Fruit fly (Drosophila melanogaster): Measurements from ENCODE around the gene CG18754.

The CG18754 gene

dm6 chr3R:23659598-23659997 is 24.3 kb upstream of the CG18754 start (continued):
- TF ChIP-seq da (GFP tag; optimal IDR thresholded peaks at IDR 0.05): no peak
- no peak for TF ChIP-seq cas (GFP tag; IDR thresholded peaks at IDR 0.05)
- no peak for TF ChIP-seq CG3163 (GFP tag; optimal IDR thresholded peaks at IDR 0.05)
- TF ChIP-seq kah (GFP tag; optimal IDR thresholded peaks at IDR 0.05): no peak
- peak in 1 of 2 experiments; percentile 67 for TF ChIP-seq bsh (GFP tag; optimal IDR thresholded peaks at IDR 0.05)
- TF ChIP-seq CG3995 (GFP tag; optimal IDR thresholded peaks at IDR 0.05): no peak
- TF ChIP-seq Hmr (GFP tag; optimal IDR thresholded peaks at IDR 0.05): no peak
- TF ChIP-seq shn (GFP tag; optimal IDR thresholded peaks at IDR 0.05): no peak
- TF ChIP-seq slou (GFP tag; optimal IDR thresholded peaks at IDR 0.05): no peak
- no peak for TF ChIP-seq hkb (optimal IDR thresholded peaks at IDR 0.05)
- TF ChIP-seq hkb (GFP tag; IDR thresholded peaks at IDR 0.05): no peak
- no peak for TF ChIP-seq chn (GFP tag; optimal IDR thresholded peaks at IDR 0.05)
- TF ChIP-seq HmgD (GFP tag; optimal IDR thresholded peaks at IDR 0.05): no peak
- no peak for TF ChIP-seq CG16815 (GFP tag; optimal IDR thresholded peaks at IDR 0.05)
- TF ChIP-seq CG17385 (GFP tag; optimal IDR thresholded peaks at IDR 0.05): no peak
- no peak for TF ChIP-seq CG11093 (GFP tag; IDR thresholded peaks at IDR 0.05)
- TF ChIP-seq CG6254 (GFP tag; optimal IDR thresholded peaks at IDR 0.05): no peak
- no peak for TF ChIP-seq CG11560 (tag; IDR thresholded peaks at IDR 0.05)
- TF ChIP-seq Sry-δ (GFP tag; optimal IDR thresholded peaks at IDR 0.05): no peak
- peak; percentile 10 for TF ChIP-seq nmo (GFP tag; optimal IDR thresholded peaks at IDR 0.05)
- TF ChIP-seq Awh (GFP tag; IDR thresholded peaks at IDR 0.05): no peak
- no peak for TF ChIP-seq onecut (GFP tag; IDR thresholded peaks at IDR 0.05)
- TF ChIP-seq Sox102F (GFP tag; optimal IDR thresholded peaks at IDR 0.05): peak; percentile 65
- peak; percentile 19; the same call in 1 of the 2 replicates for TF ChIP-seq Xrp1 (GFP tag; IDR thresholded peaks at IDR 0.05)

dm6 chr3R:23662782-23663181 is 21.1 kb upstream of the CG18754 start:
- TF ChIP-seq CG13894 (tag; optimal IDR thresholded peaks at IDR 0.05): peak; percentile 1
- TF ChIP-seq CG2199 (GFP tag; IDR thresholded peaks at IDR 0.05): 0 out of 3 replicates have a peak, but pooled peaks have one; percentile 37
- TF ChIP-seq HLH3B (GFP tag; IDR thresholded peaks at IDR 0.05): no peak
- TF ChIP-seq kni (GFP tag; optimal IDR thresholded peaks at IDR 0.05): peak; percentile 85
- TF ChIP-seq CG11696 (GFP tag; IDR thresholded peaks at IDR 0.05): no peak
- TF ChIP-seq Blimp-1 (GFP tag; optimal IDR thresholded peaks at IDR 0.05): peak; percentile 8
- TF ChIP-seq CG3995 (GFP tag; optimal IDR thresholded peaks at IDR 0.05): no peak
- TF ChIP-seq Stat92E (GFP tag; optimal IDR thresholded peaks at IDR 0.05): peak in 1 of 3 experiments; percentile 15
- peak; percentile 94 for TF ChIP-seq sd (tag; optimal IDR thresholded peaks at IDR 0.05)
- TF ChIP-seq Hmx (GFP tag; optimal IDR thresholded peaks at IDR 0.05): no peak
- no peak for TF ChIP-seq NC2α (GFP tag; optimal IDR thresholded peaks at IDR 0.05)
- TF ChIP-seq CG12769 (tag; optimal IDR thresholded peaks at IDR 0.05): peak; percentile 82
- peak; percentile 82; the same call in 2 of the 4 replicates for TF ChIP-seq chinmo (GFP tag; IDR thresholded peaks at IDR 0.05; ENCODE audit: partially characterized antibody)
- TF ChIP-seq cwo (GFP tag; optimal IDR thresholded peaks at IDR 0.05): peak; percentile 7
- TF ChIP-seq abd-A (tag; optimal IDR thresholded peaks at IDR 0.05): peak; percentile 35
- peak in 1 of 2 experiments; percentile 36 for TF ChIP-seq Eip74EF (GFP tag; optimal IDR thresholded peaks at IDR 0.05)
- TF ChIP-seq vvl (GFP tag; IDR thresholded peaks at IDR 0.05): peak; percentile 57; the same call in 1 of the 2 replicates
- peak; percentile 41 for TF ChIP-seq Med (GFP tag)
- TF ChIP-seq unc-4 (GFP tag; IDR thresholded peaks at IDR 0.05; ENCODE audit: partially characterized antibody): 0 out of 2 replicates have a peak, but pooled peaks have one; percentile 13
